Worm (Caenorhabditis elegans): ENCODE data around the gene T22D1.8.

The T22D1.8 gene

DNA sequence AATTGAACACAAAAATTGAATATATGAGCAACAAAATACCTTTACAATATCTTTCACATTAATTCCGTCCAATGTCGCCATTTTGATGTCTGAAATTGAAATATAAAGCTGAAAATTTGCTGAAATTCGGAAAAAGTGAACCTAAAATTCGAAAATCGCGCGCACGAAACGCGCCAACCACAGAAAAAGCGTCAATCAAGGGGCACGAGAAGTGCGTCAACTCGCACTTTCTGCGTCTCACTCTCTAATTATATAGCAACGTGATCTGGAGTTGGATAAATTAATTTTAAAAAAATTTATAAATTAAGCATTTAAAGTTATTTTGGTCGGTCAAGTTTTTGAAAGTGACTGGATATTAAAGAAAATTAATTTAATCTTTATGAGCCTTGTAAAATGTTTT is 13.2 kb upstream of the T22D1.8 start, which contains the start of gene ruvb-2:
Gene ruvb-2 (minus strand): TSS at position 89 of the 400 bp plus-strand sequence.
- TF ChIP-seq ztf-23 (GFP tag; IDR thresholded peaks at IDR 0.05) (0 out of 2 replicates have a peak, but pooled peaks have one; percentile 18), cog-1 (tag; optimal IDR thresholded peaks at IDR 0.05) (peak; percentile 17), tab-1 (GFP tag; IDR thresholded peaks at IDR 0.05) (no peak), med-1 (GFP tag; optimal IDR thresholded peaks at IDR 0.05; ENCODE audit: insufficient read depth) (no peak), klf-2 (GFP tag; conservative IDR thresholded peaks at IDR 0.05) (no peak)

DNA sequence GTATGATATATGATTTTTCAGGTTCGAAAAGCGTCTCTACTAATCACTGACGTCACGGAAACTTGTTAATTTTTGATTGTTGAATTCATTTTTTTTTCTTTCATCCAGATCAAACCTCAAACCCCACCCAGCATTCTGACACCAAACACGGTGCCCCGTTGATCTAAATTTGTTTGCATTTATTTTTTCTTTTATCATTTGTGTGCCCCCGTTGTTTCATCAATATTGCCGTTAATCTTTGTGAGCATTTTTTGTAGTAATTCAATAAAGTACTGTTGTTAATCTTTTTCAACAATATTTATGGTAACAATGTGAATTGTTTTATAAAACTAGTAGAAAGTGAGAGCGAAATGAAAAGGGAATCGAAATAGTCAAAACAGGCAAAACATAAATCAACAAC is 10.7 kb upstream of the T22D1.8 start:
- no peak for TF ChIP-seq ref-1 (GFP tag; conservative IDR thresholded peaks at IDR 0.05)
- no peak for TF ChIP-seq tab-1 (GFP tag; IDR thresholded peaks at IDR 0.05)
- no peak for TF ChIP-seq med-1 (GFP tag; optimal IDR thresholded peaks at IDR 0.05; ENCODE audit: insufficient read depth)
- TF ChIP-seq cog-1 (tag; optimal IDR thresholded peaks at IDR 0.05), result no peak
- TF ChIP-seq ztf-23 (GFP tag; IDR thresholded peaks at IDR 0.05), result no peak
- no peak for TF ChIP-seq ztf-29 (GFP tag; IDR thresholded peaks at IDR 0.05)
- no peak for TF ChIP-seq T22C8.4 (GFP tag; IDR thresholded peaks at IDR 0.05)
- no peak for TF ChIP-seq flt-1 (GFP tag; IDR thresholded peaks at IDR 0.05)
- TF ChIP-seq klf-2 (GFP tag; conservative IDR thresholded peaks at IDR 0.05), result no peak

DNA sequence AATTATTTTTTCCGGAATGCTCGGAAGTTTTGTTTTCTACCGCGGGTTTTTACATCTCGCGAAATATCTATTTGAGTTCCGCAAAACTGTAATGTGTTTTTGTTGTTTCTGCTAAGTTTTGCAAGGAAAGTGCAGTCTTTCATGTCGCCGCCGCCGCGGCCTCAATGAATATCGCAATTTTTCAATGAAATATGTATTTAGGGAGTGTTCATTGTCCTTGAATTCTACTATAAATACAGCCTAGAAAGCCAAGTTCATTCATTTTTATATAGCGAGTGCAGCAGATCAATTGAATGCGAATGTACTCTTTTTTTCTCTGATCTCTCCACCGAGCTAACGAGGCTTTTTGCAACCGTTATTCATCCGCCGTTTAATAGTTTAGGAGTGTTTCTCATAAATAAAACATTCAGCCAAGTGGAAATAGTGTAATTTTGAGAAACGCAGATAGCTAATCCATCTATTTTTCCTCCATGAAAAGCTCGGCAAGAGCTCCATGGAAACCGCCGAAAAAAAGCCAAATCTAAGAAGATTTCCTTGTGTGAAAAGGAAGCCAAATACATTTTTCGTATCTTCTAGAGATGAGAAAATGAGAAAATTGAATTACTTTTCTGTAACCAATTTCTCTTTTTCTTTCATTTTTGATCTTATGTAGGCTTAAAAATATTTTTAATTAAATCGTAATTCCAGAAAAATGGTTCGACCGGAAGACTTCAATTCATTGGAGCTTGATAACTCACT is 6.9 kb upstream of the T22D1.8 start, which contains the start of gene T22D1.3:
Gene T22D1.3 (plus strand): TSS at position 688 of the 738 bp plus-strand sequence.
- TF ChIP-seq med-1 (GFP tag; optimal IDR thresholded peaks at IDR 0.05; ENCODE audit: insufficient read depth) (no peak), cog-1 (tag; optimal IDR thresholded peaks at IDR 0.05) (no peak), T22C8.4 (GFP tag; IDR thresholded peaks at IDR 0.05) (no peak), ztf-29 (GFP tag; IDR thresholded peaks at IDR 0.05) (no peak), flt-1 (GFP tag; IDR thresholded peaks at IDR 0.05) (no peak), ref-1 (GFP tag; conservative IDR thresholded peaks at IDR 0.05) (no peak), tab-1 (GFP tag; IDR thresholded peaks at IDR 0.05) (no peak), klf-2 (GFP tag; conservative IDR thresholded peaks at IDR 0.05) (no peak), ztf-23 (GFP tag; IDR thresholded peaks at IDR 0.05) (no peak)

DNA sequence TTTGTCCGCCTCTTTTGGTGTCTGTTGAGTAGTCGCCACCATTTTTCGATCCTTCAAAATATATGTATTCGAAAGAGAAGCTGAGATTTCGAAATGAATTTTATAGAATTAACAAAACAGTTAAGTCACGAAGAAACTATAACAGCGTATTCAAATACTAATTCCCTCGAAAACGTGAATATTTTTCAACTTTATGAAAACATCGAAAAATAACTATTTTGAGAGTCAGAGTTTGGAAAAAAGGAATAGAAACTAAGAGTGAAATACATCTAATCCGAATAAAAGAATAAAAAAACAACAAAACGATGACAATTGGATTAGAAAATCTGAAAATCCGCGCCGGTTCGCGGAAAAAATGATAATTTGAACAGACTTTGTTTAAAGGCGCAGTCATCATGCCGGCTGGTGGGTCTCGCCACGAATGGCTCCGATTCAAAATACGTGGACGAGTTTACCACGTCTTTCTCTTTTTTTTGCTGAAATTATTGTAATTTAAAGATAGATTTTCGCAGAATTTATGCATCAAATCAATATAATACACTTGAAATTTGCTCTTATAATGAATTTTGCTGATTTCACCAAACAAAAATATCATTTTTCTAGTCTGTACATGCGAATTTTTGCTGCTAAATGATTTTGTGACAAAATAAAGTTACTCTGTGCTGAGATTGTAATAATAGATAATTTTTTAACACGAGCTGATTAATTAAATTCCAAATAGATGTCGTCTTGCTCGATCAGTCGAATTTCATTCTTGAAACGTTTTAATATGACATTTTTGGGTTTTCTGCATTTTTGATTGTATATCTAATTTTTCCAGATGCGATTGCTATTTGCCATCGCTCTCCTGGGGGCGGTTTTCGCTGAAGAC is 4.0 kb upstream of the T22D1.8 start, which contains the start of the genes rpn-1 and ribo-1:
Gene rpn-1 (minus strand): TSS at position 51 of the 871 bp plus-strand sequence.
Gene ribo-1 (plus strand): TSS at position 821 of the 871 bp plus-strand sequence.
- TF ChIP-seq tab-1 (GFP tag; IDR thresholded peaks at IDR 0.05) (no peak), klf-2 (GFP tag; conservative IDR thresholded peaks at IDR 0.05) (no peak), flt-1 (GFP tag; IDR thresholded peaks at IDR 0.05) (no peak), med-1 (GFP tag; optimal IDR thresholded peaks at IDR 0.05; ENCODE audit: insufficient read depth) (no peak), ztf-23 (GFP tag; IDR thresholded peaks at IDR 0.05) (no peak), cog-1 (tag; optimal IDR thresholded peaks at IDR 0.05) (no peak), ztf-29 (GFP tag; IDR thresholded peaks at IDR 0.05) (no peak), ref-1 (GFP tag; conservative IDR thresholded peaks at IDR 0.05) (no peak), T22C8.4 (GFP tag; IDR thresholded peaks at IDR 0.05) (no peak)

DNA sequence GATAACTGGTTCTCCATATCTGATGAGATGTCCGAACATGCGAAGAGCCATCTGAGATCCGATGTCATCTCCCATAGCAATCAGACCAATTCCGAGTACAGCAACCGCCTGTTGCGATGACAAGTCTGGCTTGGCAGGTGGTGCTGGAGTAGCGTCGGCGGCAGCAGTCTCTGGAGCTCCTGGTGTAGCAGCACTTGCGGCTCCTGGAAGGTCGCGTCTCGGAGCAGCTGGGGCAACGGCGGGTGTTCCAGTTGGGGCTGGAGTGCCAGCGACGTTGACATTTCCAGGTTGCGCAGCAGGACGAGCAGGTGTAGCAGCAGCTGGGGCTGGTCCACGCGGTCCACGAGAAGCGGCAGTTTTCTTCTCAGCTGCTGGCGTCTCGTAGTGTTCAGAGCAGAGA is 1.3 kb upstream of the T22D1.8 start:
- TF ChIP-seq flt-1 (GFP tag; IDR thresholded peaks at IDR 0.05) (no peak), tab-1 (GFP tag; IDR thresholded peaks at IDR 0.05) (no peak), cog-1 (tag; optimal IDR thresholded peaks at IDR 0.05) (no peak), med-1 (GFP tag; optimal IDR thresholded peaks at IDR 0.05; ENCODE audit: insufficient read depth) (no peak), T22C8.4 (GFP tag; IDR thresholded peaks at IDR 0.05) (no peak), ref-1 (GFP tag; conservative IDR thresholded peaks at IDR 0.05) (no peak)

DNA sequence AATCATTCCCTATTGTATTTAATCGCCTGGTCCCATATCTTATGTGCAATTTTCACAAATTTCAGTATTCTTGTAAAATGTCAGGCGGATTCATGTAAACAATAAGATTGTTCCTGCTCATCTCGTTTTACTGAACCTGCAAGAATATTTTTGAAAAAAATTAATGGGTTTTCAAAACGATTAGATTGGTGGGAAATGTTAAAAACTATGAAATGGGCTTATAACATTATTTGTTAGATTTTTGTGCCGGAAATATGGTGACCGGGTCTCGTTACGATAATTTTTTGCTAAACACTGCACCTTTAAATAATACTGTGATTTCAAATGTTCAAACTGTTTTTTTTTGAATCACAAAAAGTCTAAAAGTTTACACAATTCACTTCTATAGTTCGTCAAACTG is 720 bp downstream of the T22D1.8 start:
- TF ChIP-seq T22C8.4 (GFP tag; IDR thresholded peaks at IDR 0.05), result no peak
- no peak for TF ChIP-seq tab-1 (GFP tag; IDR thresholded peaks at IDR 0.05)
- TF ChIP-seq cog-1 (tag; optimal IDR thresholded peaks at IDR 0.05), result no peak
- TF ChIP-seq ztf-23 (GFP tag; IDR thresholded peaks at IDR 0.05), result no peak
- no peak for TF ChIP-seq klf-2 (GFP tag; conservative IDR thresholded peaks at IDR 0.05)

DNA sequence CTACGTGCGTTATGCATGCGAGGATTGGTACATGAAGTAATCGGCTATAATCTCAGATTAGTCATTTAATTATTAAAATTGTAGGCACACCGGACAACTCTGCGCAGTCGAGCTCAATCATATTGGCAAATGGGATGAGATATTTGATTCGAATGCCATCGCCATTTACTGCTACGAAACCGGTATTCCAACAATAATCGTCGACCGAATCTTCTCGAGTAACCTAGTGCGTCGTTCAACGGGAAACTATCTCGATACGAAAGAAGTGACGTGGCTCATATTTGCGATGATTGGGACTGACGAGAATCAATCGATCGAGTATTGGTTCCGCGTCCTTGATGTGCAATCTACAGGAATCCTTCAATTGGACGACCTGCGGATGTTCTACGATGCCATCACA is 1.5 kb downstream of the T22D1.8 start:
- TF ChIP-seq ztf-23 (GFP tag; IDR thresholded peaks at IDR 0.05) (no peak), flt-1 (GFP tag; IDR thresholded peaks at IDR 0.05) (no peak), T22C8.4 (GFP tag; IDR thresholded peaks at IDR 0.05) (no peak), klf-2 (GFP tag; conservative IDR thresholded peaks at IDR 0.05) (no peak), ztf-29 (GFP tag; IDR thresholded peaks at IDR 0.05) (no peak), cog-1 (tag; optimal IDR thresholded peaks at IDR 0.05) (no peak), ref-1 (GFP tag; conservative IDR thresholded peaks at IDR 0.05) (no peak), med-1 (GFP tag; optimal IDR thresholded peaks at IDR 0.05; ENCODE audit: insufficient read depth) (no peak), tab-1 (GFP tag; IDR thresholded peaks at IDR 0.05) (no peak)

DNA sequence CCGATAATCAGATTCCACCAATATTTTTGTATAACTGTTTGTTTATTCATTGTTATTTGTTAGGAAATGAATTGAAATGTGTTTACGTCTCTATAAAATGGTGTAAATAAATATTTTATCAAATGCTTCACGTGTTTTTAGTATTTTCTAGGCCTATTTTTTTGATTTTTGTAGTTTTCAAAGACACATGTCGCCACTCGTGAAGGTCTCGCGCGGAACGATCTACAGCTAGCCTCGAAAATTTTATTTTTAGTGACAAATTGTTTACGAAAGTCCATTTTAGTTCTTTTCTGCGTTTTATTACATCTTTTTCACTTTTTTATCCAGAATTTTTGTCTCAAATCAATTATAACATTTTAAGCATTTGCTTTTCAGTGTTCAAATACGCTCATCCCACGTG is 2.6 kb downstream of the T22D1.8 start, which contains the start of gene T22D1.5:
Gene T22D1.5 (plus strand): TSS at position 376 of the 400 bp plus-strand sequence.
- TF ChIP-seq klf-2 (GFP tag; conservative IDR thresholded peaks at IDR 0.05) (no peak), tab-1 (GFP tag; IDR thresholded peaks at IDR 0.05) (no peak), T22C8.4 (GFP tag; IDR thresholded peaks at IDR 0.05) (no peak), ref-1 (GFP tag; conservative IDR thresholded peaks at IDR 0.05) (no peak), ztf-23 (GFP tag; IDR thresholded peaks at IDR 0.05) (no peak), cog-1 (tag; optimal IDR thresholded peaks at IDR 0.05) (no peak), ztf-29 (GFP tag; IDR thresholded peaks at IDR 0.05) (no peak), flt-1 (GFP tag; IDR thresholded peaks at IDR 0.05) (no peak), med-1 (GFP tag; optimal IDR thresholded peaks at IDR 0.05; ENCODE audit: insufficient read depth) (no peak)

DNA sequence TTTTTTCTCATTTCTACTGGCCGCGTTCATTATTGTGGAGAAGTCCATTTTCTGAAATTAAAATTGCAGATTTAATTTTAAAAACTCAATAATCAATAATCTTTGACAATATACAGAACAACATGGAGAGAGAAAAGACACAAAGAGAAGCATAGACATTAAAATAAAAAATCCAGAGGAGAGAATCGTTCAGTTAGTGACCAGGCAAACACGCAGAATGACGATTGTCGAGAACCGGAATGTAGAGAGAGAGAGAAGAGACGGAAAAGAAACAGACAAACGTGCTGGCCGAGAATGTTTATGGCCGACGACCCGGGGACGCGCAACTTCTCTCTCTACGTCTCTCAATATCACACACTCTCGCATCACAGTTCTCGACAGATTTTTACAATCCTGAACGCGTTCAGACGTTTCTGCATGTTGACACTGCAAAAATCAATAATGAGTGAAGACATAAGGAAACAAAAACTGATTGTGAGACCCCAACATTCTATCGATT is 18.5 kb downstream of the T22D1.8 start, which contains the start of the genes T05A12.3 and T05A12.4:
Gene T05A12.3 (minus strand): TSS at position 51 of the 499 bp plus-strand sequence.
Gene T05A12.4 (plus strand): TSS at position 348 of the 499 bp plus-strand sequence.
- TF ChIP-seq tab-1 (GFP tag; IDR thresholded peaks at IDR 0.05), result no peak
- TF ChIP-seq med-1 (GFP tag; optimal IDR thresholded peaks at IDR 0.05; ENCODE audit: insufficient read depth), result no peak
- TF ChIP-seq cog-1 (tag; optimal IDR thresholded peaks at IDR 0.05), result no peak
- TF ChIP-seq T22C8.4 (GFP tag; IDR thresholded peaks at IDR 0.05), result no peak
- TF ChIP-seq ztf-23 (GFP tag; IDR thresholded peaks at IDR 0.05), result no peak
- no peak for TF ChIP-seq klf-2 (GFP tag; conservative IDR thresholded peaks at IDR 0.05)
- no peak for TF ChIP-seq ztf-29 (GFP tag; IDR thresholded peaks at IDR 0.05)
- no peak for TF ChIP-seq ref-1 (GFP tag; conservative IDR thresholded peaks at IDR 0.05)
- TF ChIP-seq flt-1 (GFP tag; IDR thresholded peaks at IDR 0.05), result no peak

All from whole organism, midembryonic.